Fruit fly (Drosophila melanogaster) S2 (cell line): ENCODE measurements around the gene Rbp1.

Experiments
- CG8478 ChIP-seq: fragments of >200 bp; optimal IDR thresholded peaks from 2 replicates; lab custom pipeline; 2018
- CTCF ChIP-seq, 2 experiments: fragments of >200 bp; optimal IDR thresholded peaks; 2 replicates each; lab custom pipeline; 2018

Gene Rbp1

DNA sequence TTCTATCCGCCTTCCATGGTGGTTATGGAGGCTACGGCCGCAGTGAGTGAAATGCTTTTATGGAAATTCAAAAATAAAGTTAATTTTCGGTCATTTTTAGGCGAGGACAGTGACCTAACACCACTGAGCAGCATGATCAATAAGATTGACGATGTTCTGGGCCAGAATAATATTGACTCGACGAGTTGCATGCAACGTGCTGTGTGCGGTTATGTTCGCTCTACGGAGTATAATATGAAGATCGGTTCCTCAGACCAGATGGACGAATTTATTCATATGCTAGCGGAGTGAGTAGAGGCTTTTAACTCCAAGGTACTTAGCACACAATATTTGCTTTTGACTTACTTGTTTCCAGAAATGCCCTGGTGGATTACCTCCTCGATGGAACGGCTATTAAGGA lies 4.0 kb upstream of the Rbp1 start:
- TF ChIP-seq CG8478 (lab: Kevin White, UChicago) (no peak), CTCF (optimal IDR thresholded peaks at IDR 0.05; lab: Kevin White, UChicago) (no peak)

DNA sequence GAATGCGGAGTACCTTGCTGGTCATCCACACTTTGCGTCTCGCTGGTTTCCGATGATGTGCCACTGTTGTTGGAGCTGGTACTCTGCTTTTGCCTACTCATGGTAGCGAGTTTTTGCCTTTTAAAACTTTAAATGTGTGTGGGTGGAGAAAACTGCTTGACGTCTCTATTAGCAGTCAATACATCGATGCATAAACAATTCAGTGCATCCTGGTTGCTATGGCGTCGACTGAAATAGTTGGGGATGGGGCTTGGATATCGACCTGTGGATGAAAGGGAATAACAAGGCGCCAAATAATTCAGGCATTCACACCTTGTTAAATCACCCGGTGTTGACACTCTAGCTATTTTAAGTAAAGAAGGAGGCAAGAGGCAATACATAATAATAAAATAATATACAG lies 2.0 kb upstream of the Rbp1 start, which contains the start of gene CG42633:
Gene CG42633 (minus strand): TSS at position 101 of the 400 bp plus-strand sequence.
- TF ChIP-seq CG8478 (lab: Kevin White, UChicago) (no peak), CTCF (optimal IDR thresholded peaks at IDR 0.05; lab: Kevin White, UChicago) (no peak)

DNA sequence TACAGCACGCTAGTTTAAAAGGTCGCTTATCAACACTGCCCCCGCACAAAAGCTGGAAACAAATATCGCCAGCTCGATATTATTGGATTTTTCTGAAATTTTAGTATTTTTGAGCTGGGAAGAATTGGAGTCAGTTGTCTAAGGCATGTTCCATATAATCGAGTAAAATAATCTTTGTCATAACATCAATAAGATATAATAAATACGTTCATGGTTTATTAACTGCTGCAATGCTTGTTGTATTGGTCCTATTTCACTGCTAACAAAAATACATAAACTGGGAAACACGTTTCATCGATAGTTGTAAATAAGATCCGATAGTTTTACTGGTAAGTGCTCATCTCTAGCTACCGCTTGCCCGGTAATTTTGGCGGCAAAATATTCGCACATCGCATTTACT lies 4.0 kb downstream of the Rbp1 start, which contains the start of the genes Art1 and Mcm5:
Gene Art1 (minus strand): TSS at position 41 of the 400 bp plus-strand sequence.
Gene Mcm5 (plus strand): TSS at position 339 of the 400 bp plus-strand sequence.
- TF ChIP-seq CG8478 (lab: Kevin White, UChicago) (no peak), CTCF (optimal IDR thresholded peaks at IDR 0.05; lab: Kevin White, UChicago) (no peak)

DNA sequence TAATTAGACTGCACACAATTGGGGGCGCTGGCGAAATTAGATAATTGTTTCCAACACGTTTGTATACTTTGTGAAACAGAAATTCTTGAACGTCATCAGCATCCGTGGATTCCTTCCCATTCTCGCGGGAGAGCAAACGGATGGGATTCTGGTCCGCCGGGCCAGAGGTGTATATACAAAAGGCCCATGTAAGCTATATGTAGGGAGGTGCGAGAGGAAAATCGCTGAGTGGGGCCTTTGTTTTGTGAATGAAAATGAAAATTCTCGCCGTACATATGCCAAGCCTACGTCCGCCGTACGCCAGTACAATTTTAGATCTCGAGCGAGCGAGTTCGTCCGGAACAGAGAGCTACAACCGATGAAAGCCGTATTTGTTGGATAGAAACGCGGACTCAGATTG lies 8.4 kb downstream of the Rbp1 start, which contains the start of gene CG14687:
Gene CG14687 (plus strand): TSS at position 301 of the 400 bp plus-strand sequence.
- TF ChIP-seq CTCF (optimal IDR thresholded peaks at IDR 0.05; lab: Kevin White, UChicago) (no peak), CG8478 (lab: Kevin White, UChicago) (no peak)

DNA sequence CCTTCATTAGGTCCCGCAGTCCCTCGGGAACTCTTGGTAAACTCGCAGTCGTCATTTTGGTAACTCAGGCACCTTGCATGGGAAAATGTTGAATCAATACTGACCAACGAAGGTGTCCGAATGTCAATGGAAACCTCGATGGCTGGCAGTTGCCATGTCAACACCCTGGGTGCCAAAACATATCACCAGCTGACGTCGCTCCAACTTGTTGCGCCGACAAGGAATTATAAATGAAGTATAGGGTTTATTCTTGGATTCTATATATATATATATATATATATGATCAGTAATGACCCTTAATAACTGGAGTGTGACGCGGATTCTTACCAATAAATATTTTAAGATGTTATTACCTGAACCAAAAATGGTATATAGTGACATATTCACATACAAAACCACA lies 19.7 kb downstream of the Rbp1 start, which contains the start of gene CG14692:
Gene CG14692 (minus strand): TSS at position 101 of the 400 bp plus-strand sequence.
- TF ChIP-seq CG8478 (lab: Kevin White, UChicago): no peak
- TF ChIP-seq CTCF (optimal IDR thresholded peaks at IDR 0.05; lab: Kevin White, UChicago): no peak

DNA sequence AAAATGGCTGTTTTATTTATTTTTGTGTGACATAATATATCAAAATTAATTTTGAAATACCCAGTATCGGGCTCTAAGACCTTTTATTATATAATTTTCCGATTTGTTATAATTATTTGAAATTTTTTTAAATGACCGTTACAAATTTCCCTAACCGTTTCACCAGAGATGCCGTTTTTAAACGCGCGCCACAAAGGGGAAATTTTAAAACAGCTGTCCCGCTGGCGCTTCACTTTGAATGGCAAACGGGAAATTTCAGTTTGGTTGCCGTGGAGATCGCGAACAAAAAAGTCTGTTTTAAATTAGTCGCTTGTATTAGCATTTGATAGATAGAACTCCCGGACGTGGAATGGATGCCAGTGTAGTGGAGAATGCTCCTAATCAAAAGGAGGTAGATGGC lies 30.8 kb downstream of the Rbp1 start, which contains the start of the genes CG14693 and TTLL15:
Gene CG14693 (minus strand): TSS at position 16 of the 400 bp plus-strand sequence.
Gene TTLL15 (plus strand): TSS at position 257 of the 400 bp plus-strand sequence.
- no peak for TF ChIP-seq CTCF (optimal IDR thresholded peaks at IDR 0.05; lab: Kevin White, UChicago)
- no peak for TF ChIP-seq CG8478 (lab: Kevin White, UChicago)

DNA sequence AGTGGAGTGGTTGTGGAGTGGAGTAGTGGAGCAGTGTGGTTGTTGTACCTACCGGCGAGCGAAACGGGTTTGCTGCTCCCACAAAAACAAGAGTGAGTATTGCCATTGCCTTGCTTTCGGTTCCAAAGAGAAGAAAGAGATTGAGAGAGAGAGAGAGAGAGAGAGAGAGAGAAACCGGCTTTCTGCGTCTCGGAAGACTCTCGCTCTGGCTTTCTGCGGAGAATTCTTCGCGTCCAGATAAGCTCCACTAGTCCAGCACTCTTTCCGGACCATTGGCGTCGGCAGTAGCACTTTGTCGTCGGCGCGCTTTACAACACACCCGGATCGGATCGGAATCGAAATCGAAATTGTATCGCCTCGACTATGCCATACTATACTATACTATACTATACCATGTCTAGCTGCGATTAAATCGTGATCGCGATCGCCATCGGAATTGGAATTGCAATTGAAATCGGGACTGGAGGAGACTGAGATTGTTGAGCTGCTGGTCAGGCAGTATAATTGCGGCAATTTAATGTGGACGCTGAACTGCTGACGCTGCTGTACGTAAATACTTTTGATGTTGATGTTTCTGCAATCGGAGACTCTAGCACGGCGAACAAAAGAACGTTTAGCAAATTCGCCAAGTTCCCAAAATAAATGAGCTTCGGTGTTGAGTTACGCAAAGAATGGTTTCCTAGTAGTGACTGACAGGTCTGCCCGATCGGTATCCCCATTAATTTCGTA lies 42.8 kb downstream of the Rbp1 start, which contains the start of gene Cad86C:
Gene Cad86C (plus strand): TSS at position 284 of the 729 bp plus-strand sequence.
- TF ChIP-seq CG8478 (lab: Kevin White, UChicago) (no peak), CTCF (optimal IDR thresholded peaks at IDR 0.05; lab: Kevin White, UChicago) (no peak)

DNA sequence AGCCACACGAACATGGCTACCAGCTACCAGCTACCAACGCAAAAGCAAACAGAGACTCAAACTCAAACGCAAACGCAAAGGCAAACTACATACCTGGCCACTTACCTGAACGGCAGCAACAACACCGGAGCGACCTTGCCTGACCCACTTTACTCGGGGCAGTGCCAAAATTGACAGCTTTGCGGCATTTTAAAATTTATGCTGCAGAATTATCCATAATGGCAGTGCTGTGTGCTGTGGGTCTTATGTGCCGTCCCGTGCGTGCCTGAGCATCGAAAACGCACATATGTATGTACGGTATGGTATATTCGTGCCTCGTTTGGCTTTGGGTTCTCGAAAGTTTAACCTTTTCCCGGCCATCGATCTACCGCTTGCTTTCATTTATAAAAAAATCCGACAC lies 44.5 kb downstream of the Rbp1 start:
- TF ChIP-seq CG8478 (lab: Kevin White, UChicago) (no peak), CTCF (optimal IDR thresholded peaks at IDR 0.05; lab: Kevin White, UChicago) (no peak)

DNA sequence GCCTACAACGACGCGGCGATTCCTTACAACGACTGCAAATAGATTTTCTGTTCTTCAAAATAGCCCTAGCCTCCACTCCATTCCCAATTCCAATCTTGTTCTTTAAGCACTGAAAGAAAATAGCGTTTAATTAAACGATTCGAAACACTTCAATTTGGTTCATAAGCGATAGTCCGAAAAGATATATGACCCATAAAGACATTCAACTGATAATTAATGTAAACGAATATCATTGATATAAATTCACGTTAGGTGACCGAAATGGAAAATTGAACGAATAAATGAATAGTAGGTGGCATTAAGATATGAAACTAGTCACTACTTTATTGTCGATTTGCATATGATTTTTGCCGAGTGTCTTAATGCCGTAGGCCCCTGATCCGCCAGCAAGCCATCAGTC lies 45.6 kb downstream of the Rbp1 start:
- TF ChIP-seq CTCF (optimal IDR thresholded peaks at IDR 0.05; lab: Kevin White, UChicago) (no peak), CG8478 (lab: Kevin White, UChicago) (no peak)

DNA sequence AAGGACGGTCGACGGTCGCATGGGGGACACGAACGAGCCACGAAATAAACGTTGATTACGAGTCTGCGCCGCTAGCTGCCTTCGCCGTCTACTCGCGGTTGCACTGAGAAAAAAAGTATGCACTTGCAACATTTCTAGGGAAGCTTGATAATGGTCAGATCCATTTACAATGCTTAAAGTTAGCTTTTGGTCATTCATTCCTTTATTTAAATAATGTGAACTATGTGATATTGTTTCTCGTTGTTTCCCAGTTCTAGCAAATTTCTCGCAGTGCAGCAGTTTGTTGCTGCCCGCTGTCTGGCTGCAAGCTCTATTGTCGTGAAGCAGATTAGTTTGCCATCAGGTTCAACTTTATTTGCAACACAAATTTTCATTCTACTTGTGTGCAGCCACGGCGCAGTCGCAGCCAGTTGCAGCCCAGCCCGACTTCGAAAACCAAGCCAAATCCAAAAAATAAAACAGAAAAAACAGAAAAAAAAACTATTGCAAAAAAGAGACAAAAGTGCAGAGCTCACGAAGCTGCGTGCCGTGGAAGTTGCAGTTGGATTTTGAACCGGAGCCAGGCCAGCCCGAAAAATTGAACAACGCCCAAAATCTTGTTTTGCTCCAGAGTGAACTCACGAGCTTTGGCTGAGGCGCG lies 48.5 kb downstream of the Rbp1 start:
- TF ChIP-seq CTCF (optimal IDR thresholded peaks at IDR 0.05; lab: Kevin White, UChicago): no peak
- no peak for TF ChIP-seq CG8478 (lab: Kevin White, UChicago)

DNA sequence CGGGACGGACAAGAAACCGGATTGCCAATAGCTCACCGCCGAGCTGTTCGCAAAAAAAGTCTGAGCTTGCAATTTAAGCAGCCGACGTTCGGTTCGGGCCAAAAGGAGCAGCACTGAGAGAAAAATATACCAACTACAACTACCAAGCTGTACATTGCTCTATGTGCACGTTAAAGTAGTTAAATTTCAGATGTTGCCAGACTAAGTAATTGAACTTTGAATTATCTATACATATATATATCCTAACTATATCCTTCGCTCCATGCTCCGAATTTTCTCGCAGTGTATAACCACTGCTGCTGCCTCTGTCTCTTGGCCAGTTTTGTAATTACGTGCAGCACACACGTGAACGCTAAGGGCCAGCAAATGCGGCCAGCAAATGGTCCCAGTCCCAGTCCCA lies 50.7 kb downstream of the Rbp1 start:
- TF ChIP-seq CG8478 (lab: Kevin White, UChicago) (no peak), CTCF (optimal IDR thresholded peaks at IDR 0.05; lab: Kevin White, UChicago) (no peak)
